Worm (Caenorhabditis elegans): ENCODE data around the gene Y50E8A.2.

The Y50E8A.2 gene

DNA sequence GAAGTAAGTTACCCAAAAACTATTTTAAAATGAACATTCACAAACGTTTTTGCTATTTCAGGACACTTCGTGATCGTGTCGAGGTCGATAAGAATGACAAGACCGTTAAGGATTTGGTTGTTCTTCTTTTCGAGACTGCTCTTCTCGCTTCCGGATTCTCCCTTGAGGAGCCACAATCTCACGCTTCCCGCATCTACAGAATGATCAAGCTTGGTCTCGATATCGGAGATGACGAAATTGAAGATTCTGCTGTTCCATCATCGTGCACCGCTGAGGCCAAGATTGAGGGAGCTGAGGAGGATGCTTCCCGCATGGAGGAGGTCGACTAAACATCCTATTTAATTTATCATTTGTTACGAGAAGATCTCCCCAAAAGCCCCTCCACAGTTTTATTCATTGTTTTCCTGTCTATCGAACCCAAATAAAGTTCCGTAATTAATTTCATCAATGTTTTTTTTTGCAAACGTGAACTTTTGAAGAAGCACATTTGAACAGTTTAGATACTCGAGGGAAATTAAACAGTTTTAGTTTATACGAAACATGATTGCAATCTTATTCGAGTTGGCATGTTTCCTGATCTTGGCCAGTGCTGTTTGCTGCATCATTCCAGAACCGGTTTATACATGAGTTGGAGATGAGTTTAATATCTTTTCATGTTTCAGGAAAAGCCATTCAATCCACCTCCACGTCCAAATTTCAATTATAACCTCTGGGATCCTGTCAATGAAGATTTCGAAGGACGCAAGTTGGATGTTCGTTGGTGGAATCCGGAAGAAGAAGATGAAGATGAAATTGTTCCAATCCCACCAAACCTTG is 40.3 kb downstream of the Y50E8A.2 start, which contains the start of gene C47E8.11:
C47E8.11 (plus strand) TSS at position 520 of the 816 bp plus-strand sequence.
- no peak for TF ChIP-seq M03D4.4 (tag; optimal IDR thresholded peaks at IDR 0.05)
- TF ChIP-seq ces-1 (GFP tag; optimal IDR thresholded peaks at IDR 0.05) = no peak
- no peak for TF ChIP-seq cnd-1 (tag; optimal IDR thresholded peaks at IDR 0.05)
- no peak for TF ChIP-seq snpc-4 (tag; optimal IDR thresholded peaks at IDR 0.05)

ce11 chrV:14687106-14687964 is 41.3 kb downstream of the Y50E8A.2 start:
- no peak for TF ChIP-seq ztf-11 (tag; optimal IDR thresholded peaks at IDR 0.05)
- TF ChIP-seq cnd-1 (tag; optimal IDR thresholded peaks at IDR 0.05) = peak; percentile 20
- no peak for TF ChIP-seq nhr-28 (tag; optimal IDR thresholded peaks at IDR 0.05)

- TF ChIP-seq mab-5 (tag; optimal IDR thresholded peaks at IDR 0.05) = no peak
- TF ChIP-seq lin-13 (tag; optimal IDR thresholded peaks at IDR 0.05) = no peak
- no peak for TF ChIP-seq lin-32 (GFP tag; optimal IDR thresholded peaks at IDR 0.05)
- TF ChIP-seq nhr-76 (tag; optimal IDR thresholded peaks at IDR 0.05) = no peak
- no peak for TF ChIP-seq ceh-39 (tag; optimal IDR thresholded peaks at IDR 0.05)
- no peak for TF ChIP-seq unc-120 (tag; optimal IDR thresholded peaks at IDR 0.05; ENCODE audit: poor library complexity, severe bottlenecking)
- TF ChIP-seq unc-62 (GFP tag; optimal IDR thresholded peaks at IDR 0.05) = no peak
- no peak for TF ChIP-seq ztf-11 (tag; optimal IDR thresholded peaks at IDR 0.05)
- no peak for TF ChIP-seq elt-3 (tag; optimal IDR thresholded peaks at IDR 0.05)
- TF ChIP-seq drap-1 (GFP tag; optimal IDR thresholded peaks at IDR 0.05) = no peak
- TF ChIP-seq bed-3 (GFP tag; optimal IDR thresholded peaks at IDR 0.05) = no peak
- TF ChIP-seq cnd-1 (tag; optimal IDR thresholded peaks at IDR 0.05) = no peak
- no peak for TF ChIP-seq M03D4.4 (tag; optimal IDR thresholded peaks at IDR 0.05)
- TF ChIP-seq blmp-1 (tag; optimal IDR thresholded peaks at IDR 0.05) = no peak
- TF ChIP-seq nhr-237 (tag; optimal IDR thresholded peaks at IDR 0.05) = no peak
- TF ChIP-seq ceh-83 (GFP tag; optimal IDR thresholded peaks at IDR 0.05) = no peak
- no peak for TF ChIP-seq unc-39 (tag; optimal IDR thresholded peaks at IDR 0.05)
- no peak for TF ChIP-seq tbx-8 (GFP tag; optimal IDR thresholded peaks at IDR 0.05)
Observed at ce11 chrV:14686231-14687105, 42.2 kb downstream of the Y50E8A.2 start.

ce11 chrV:14685435-14686058 is 43.1 kb downstream of the Y50E8A.2 start, which contains the start of gene C47E8.4:
C47E8.4 (minus strand) TSS chrV:14685485.
- TF ChIP-seq blmp-1 (tag; optimal IDR thresholded peaks at IDR 0.05) (peak; percentile 0), unc-39 (tag; optimal IDR thresholded peaks at IDR 0.05) (no peak), mep-1 (tag; optimal IDR thresholded peaks at IDR 0.05) (peak; percentile 99), tbx-8 (GFP tag; optimal IDR thresholded peaks at IDR 0.05) (no peak), unc-62 (GFP tag; optimal IDR thresholded peaks at IDR 0.05) (peak; percentile 92), ceh-83 (GFP tag; optimal IDR thresholded peaks at IDR 0.05) (peak; percentile 73), pha-4 (tag; optimal IDR thresholded peaks at IDR 0.05) (peak; percentile 97), nhr-76 (tag; optimal IDR thresholded peaks at IDR 0.05) (no peak), nhr-237 (tag; optimal IDR thresholded peaks at IDR 0.05) (peak; percentile 97), hlh-1 (tag; optimal IDR thresholded peaks at IDR 0.05) (peak; percentile 72), ceh-39 (tag; optimal IDR thresholded peaks at IDR 0.05) (peak; percentile 91), flh-1 (GFP tag; optimal IDR thresholded peaks at IDR 0.05) (no peak), nhr-2 (tag; optimal IDR thresholded peaks at IDR 0.05) (peak; percentile 62), snpc-4 (tag; optimal IDR thresholded peaks at IDR 0.05) (no peak), lin-13 (tag; optimal IDR thresholded peaks at IDR 0.05) (peak; percentile 98), ces-1 (GFP tag; optimal IDR thresholded peaks at IDR 0.05) (peak; percentile 99), ham-2 (GFP tag; optimal IDR thresholded peaks at IDR 0.05) (no peak), elt-3 (tag; optimal IDR thresholded peaks at IDR 0.05) (peak; percentile 50), elt-1 (tag; optimal IDR thresholded peaks at IDR 0.05; ENCODE audit: borderline replicate concordance, insufficient read depth) (no peak), cnd-1 (tag; optimal IDR thresholded peaks at IDR 0.05) (peak; percentile 65), lsy-2 (tag; optimal IDR thresholded peaks at IDR 0.05) (peak; percentile 92), M03D4.4 (tag; optimal IDR thresholded peaks at IDR 0.05) (no peak), sem-2 (GFP tag; optimal IDR thresholded peaks at IDR 0.05) (no peak), drap-1 (GFP tag; optimal IDR thresholded peaks at IDR 0.05) (peak; percentile 86), zip-8 (tag; optimal IDR thresholded peaks at IDR 0.05) (no peak), nhr-12 (tag; optimal IDR thresholded peaks at IDR 0.05) (no peak), sptf-1 (tag; optimal IDR thresholded peaks at IDR 0.05) (peak; percentile 83), bed-3 (GFP tag; optimal IDR thresholded peaks at IDR 0.05) (peak; percentile 56), mls-2 (tag; optimal IDR thresholded peaks at IDR 0.05) (peak; percentile 58), ztf-11 (tag; optimal IDR thresholded peaks at IDR 0.05) (peak; percentile 36), nhr-28 (tag; optimal IDR thresholded peaks at IDR 0.05) (no peak), unc-120 (tag; optimal IDR thresholded peaks at IDR 0.05; ENCODE audit: poor library complexity, severe bottlenecking) (peak; percentile 92), ceh-43 (GFP tag; optimal IDR thresholded peaks at IDR 0.05) (peak; percentile 28), mab-5 (tag; optimal IDR thresholded peaks at IDR 0.05) (no peak)

Measured in whole organism, mixed stage, embryonic.